Fruit fly (Drosophila melanogaster): ENCODE results near the gene ERp44.
A peak's percentile ranks its signal among the peaks of the same experiment; 100 is the strongest.

The ERp44 gene

DNA sequence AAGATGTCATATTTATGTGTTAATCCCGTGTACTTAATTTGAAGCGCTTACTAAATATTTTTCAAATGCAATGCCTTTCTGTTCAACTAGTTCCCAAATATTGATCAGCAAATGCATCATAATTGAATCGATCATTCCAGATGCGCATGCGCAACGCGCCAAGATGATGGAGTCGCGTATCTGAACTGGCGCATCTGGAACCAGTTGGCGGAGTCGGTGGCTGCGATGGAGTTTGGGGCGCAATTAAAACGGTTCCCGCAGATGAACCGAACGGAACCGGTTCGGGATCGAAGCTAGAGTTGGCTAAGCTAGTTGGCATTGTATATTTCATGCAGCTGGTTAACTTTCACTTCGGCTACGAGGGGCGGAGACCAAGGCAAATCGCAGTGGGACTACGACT, 28.0 kb upstream of the ERp44 start, which contains the start of gene CalpC (continued):
- no peak for TF ChIP-seq GATAe (GFP tag; conservative IDR thresholded peaks at IDR 0.05)
- TF ChIP-seq CoRest (tag; optimal IDR thresholded peaks at IDR 0.05): no peak
- no peak for TF ChIP-seq ro (GFP tag; IDR thresholded peaks at IDR 0.05)
- TF ChIP-seq tgo (GFP tag; IDR thresholded peaks at IDR 0.05): no peak
- TF ChIP-seq CG15601 (tag; optimal IDR thresholded peaks at IDR 0.05): no peak
- TF ChIP-seq wdn (GFP tag; IDR thresholded peaks at IDR 0.05): no peak
- TF ChIP-seq CG8765 (GFP tag; IDR thresholded peaks at IDR 0.05): no peak
- peak; percentile 18 for TF ChIP-seq nom (GFP tag; optimal IDR thresholded peaks at IDR 0.05)
- TF ChIP-seq vvl (GFP tag; IDR thresholded peaks at IDR 0.05): 0 out of 2 replicates have a peak, but pooled peaks have one; percentile 15
- TF ChIP-seq CG14710 (tag; optimal IDR thresholded peaks at IDR 0.05): no peak
- TF ChIP-seq CG11398 (GFP tag; optimal IDR thresholded peaks at IDR 0.05): no peak
- peak; percentile 33 for TF ChIP-seq MESR4 (GFP tag; optimal IDR thresholded peaks at IDR 0.05)
- peak; percentile 40 for TF ChIP-seq Scr (GFP tag; IDR thresholded peaks at IDR 0.05; ENCODE audit: partially characterized antibody)
- TF ChIP-seq CG6791 (GFP tag; IDR thresholded peaks at IDR 0.05; ENCODE audit: partially characterized antibody): no peak; the same call in 2 of the 3 replicates
- no peak for TF ChIP-seq en (GFP tag; optimal IDR thresholded peaks at IDR 0.05)
- TF ChIP-seq CG15269 (tag; optimal IDR thresholded peaks at IDR 0.05): no peak
- TF ChIP-seq CG32772 (GFP tag; IDR thresholded peaks at IDR 0.05): no peak
- no peak for TF ChIP-seq CG11723 (GFP tag; optimal IDR thresholded peaks at IDR 0.05)
- no peak for TF ChIP-seq CG5180 (GFP tag; optimal IDR thresholded peaks at IDR 0.05)
- TF ChIP-seq CG12769 (tag; optimal IDR thresholded peaks at IDR 0.05): peak; percentile 46
- TF ChIP-seq rib (GFP tag; IDR thresholded peaks at IDR 0.05): no peak
- TF ChIP-seq CG4360 (GFP tag; IDR thresholded peaks at IDR 0.05): no peak
- no peak for TF ChIP-seq tin (GFP tag; optimal IDR thresholded peaks at IDR 0.05)
- TF ChIP-seq ac (GFP tag; optimal IDR thresholded peaks at IDR 0.05): no peak
- peak; percentile 30 for TF ChIP-seq Sry-β (GFP tag; optimal IDR thresholded peaks at IDR 0.05)
- TF ChIP-seq grau (tag; optimal IDR thresholded peaks at IDR 0.05): no peak
- TF ChIP-seq CG30020 (tag; optimal IDR thresholded peaks at IDR 0.05): peak; percentile 9
- TF ChIP-seq CG2889 (GFP tag; IDR thresholded peaks at IDR 0.05): no peak
- TF ChIP-seq CG7372 (GFP tag; IDR thresholded peaks at IDR 0.05): no peak
- TF ChIP-seq CG2712 (tag; optimal IDR thresholded peaks at IDR 0.05): no peak
- no peak for TF ChIP-seq Lhr (GFP tag; optimal IDR thresholded peaks at IDR 0.05)
- TF ChIP-seq CG10366 (GFP tag; IDR thresholded peaks at IDR 0.05): no peak
- TF ChIP-seq ind (GFP tag; optimal IDR thresholded peaks at IDR 0.05): no peak
- no peak for TF ChIP-seq CG1647 (GFP tag; optimal IDR thresholded peaks at IDR 0.05)
- no peak for TF ChIP-seq az2 (GFP tag; optimal IDR thresholded peaks at IDR 0.05)
- TF ChIP-seq CG8290 (GFP tag; optimal IDR thresholded peaks at IDR 0.05): no peak
- TF ChIP-seq CG8290 (tag; optimal IDR thresholded peaks at IDR 0.05): no peak
- peak; percentile 15 for TF ChIP-seq stwl (tag; optimal IDR thresholded peaks at IDR 0.05)
- no peak for TF ChIP-seq pita (GFP tag; optimal IDR thresholded peaks at IDR 0.05)
- no peak for TF ChIP-seq bsh (GFP tag; optimal IDR thresholded peaks at IDR 0.05)
- no peak for TF ChIP-seq repo (GFP tag; optimal IDR thresholded peaks at IDR 0.05)
- TF ChIP-seq CG2202 (tag; optimal IDR thresholded peaks at IDR 0.05): no peak
- TF ChIP-seq Rfx (GFP tag; IDR thresholded peaks at IDR 0.05): no peak
- no peak for TF ChIP-seq CG17802 (tag; optimal IDR thresholded peaks at IDR 0.05)
- no peak for TF ChIP-seq run (tag; optimal IDR thresholded peaks at IDR 0.05)
- no peak for TF ChIP-seq sens (GFP tag)
- no peak for TF ChIP-seq gfzf (GFP tag; optimal IDR thresholded peaks at IDR 0.05)
- no peak for TF ChIP-seq HLH3B (GFP tag; IDR thresholded peaks at IDR 0.05)
- no peak for TF ChIP-seq pnt (GFP tag; optimal IDR thresholded peaks at IDR 0.05)
- no peak for TF ChIP-seq CG3281 (GFP tag; optimal IDR thresholded peaks at IDR 0.05)
- TF ChIP-seq cato (GFP tag; optimal IDR thresholded peaks at IDR 0.05; ENCODE audit: borderline replicate concordance): no peak
- no peak for TF ChIP-seq Doc3 (GFP tag; IDR thresholded peaks at IDR 0.05; ENCODE audit: partially characterized antibody)

All from whole organism, embryonic.